Worm (Caenorhabditis elegans) whole organism, mixed stage, embryonic: ENCODE measurements around the gene ZC168.2.
A peak's percentile ranks its signal among the peaks of the same experiment; 100 is the strongest.

Experiments
- M03D4.4 ChIP-seq: sonication (generic microtip); optimal IDR thresholded peaks from 2 replicates; lab custom pipeline; 2017; ENCODE audit warnings: mild to moderate bottlenecking, missing genetic modification characterization, missing compliant biosample characterization
- bed-3 ChIP-seq: fragments of 200-800 bp; sonication (Bioruptor generic); optimal IDR thresholded peaks from 3 replicates; lab custom pipeline; 2018; ENCODE audit warnings: mild to moderate bottlenecking, missing genetic modification characterization, moderate library complexity, missing compliant biosample characterization
- blmp-1 ChIP-seq: fragments of 150-350 bp; optimal IDR thresholded peaks from 2 replicates; lab custom pipeline; 2014; ENCODE audit warnings: missing biosample characterization, missing genetic modification characterization
- ceh-39 ChIP-seq: fragments of 150-350 bp; optimal IDR thresholded peaks from 2 replicates; lab custom pipeline; 2014; ENCODE audit warnings: missing biosample characterization, missing genetic modification characterization
- ceh-83 ChIP-seq: fragments of 200-800 bp; sonication (Bioruptor generic); optimal IDR thresholded peaks from 2 replicates; lab custom pipeline; 2018; ENCODE audit warnings: mild to moderate bottlenecking, missing genetic modification characterization, missing compliant biosample characterization
- ces-1 ChIP-seq: fragments of 150-350 bp; optimal IDR thresholded peaks from 2 replicates; lab custom pipeline; 2014; ENCODE audit warnings: missing biosample characterization, missing genetic modification reagents, missing genetic modification characterization
- elt-3 ChIP-seq: fragments of 150-350 bp; optimal IDR thresholded peaks from 2 replicates; lab custom pipeline; 2014; ENCODE audit warnings: missing biosample characterization, missing genetic modification characterization
- flh-1 ChIP-seq: fragments of 200-800 bp; sonication (Bioruptor generic); optimal IDR thresholded peaks from 2 replicates; lab custom pipeline; 2018; ENCODE audit warnings: mild to moderate bottlenecking, missing genetic modification characterization, moderate library complexity, missing compliant biosample characterization
- ham-2 ChIP-seq: fragments of 200-800 bp; sonication (Bioruptor generic); optimal IDR thresholded peaks from 2 replicates; lab custom pipeline; 2018; ENCODE audit warnings: mild to moderate bottlenecking, missing genetic modification characterization, missing compliant biosample characterization
- hlh-1 ChIP-seq: fragments of 150-350 bp; optimal IDR thresholded peaks from 2 replicates; lab custom pipeline; 2014; ENCODE audit warnings: missing biosample characterization, missing genetic modification reagents, missing genetic modification characterization
- lin-13 ChIP-seq: fragments of 150-350 bp; optimal IDR thresholded peaks from 2 replicates; lab custom pipeline; 2014; ENCODE audit warnings: missing biosample characterization, missing genetic modification characterization
- lin-32 ChIP-seq: fragments of 200-800 bp; sonication (Bioruptor generic); optimal IDR thresholded peaks from 2 replicates; lab custom pipeline; 2018; ENCODE audit warnings: mild to moderate bottlenecking, missing genetic modification characterization, missing compliant biosample characterization
- lsy-2 ChIP-seq: fragments of 150-350 bp; optimal IDR thresholded peaks from 2 replicates; lab custom pipeline; 2014; ENCODE audit warnings: missing biosample characterization, missing genetic modification characterization
- mab-5 ChIP-seq: fragments of 150-350 bp; optimal IDR thresholded peaks from 2 replicates; lab custom pipeline; 2014; ENCODE audit warnings: missing biosample characterization, missing genetic modification characterization
- mep-1 ChIP-seq: fragments of 150-350 bp; optimal IDR thresholded peaks from 2 replicates; lab custom pipeline; 2017; ENCODE audit warnings: missing biosample characterization, missing genetic modification reagents, missing genetic modification characterization, inconsistent platforms
- mls-2 ChIP-seq: sonication (generic microtip); optimal IDR thresholded peaks from 2 replicates; lab custom pipeline; 2016; ENCODE audit warnings: mild to moderate bottlenecking, missing genetic modification characterization, moderate library complexity, missing compliant biosample characterization
- nhr-12 ChIP-seq: fragments of 150-350 bp; optimal IDR thresholded peaks from 2 replicates; lab custom pipeline; 2014; ENCODE audit warnings: missing biosample characterization, missing genetic modification characterization
- nhr-2 ChIP-seq: fragments of 150-350 bp; optimal IDR thresholded peaks from 2 replicates; lab custom pipeline; 2014; ENCODE audit warnings: missing biosample characterization, missing genetic modification characterization
- nhr-237 ChIP-seq: fragments of 150-350 bp; optimal IDR thresholded peaks from 2 replicates; lab custom pipeline; 2014; ENCODE audit warnings: missing biosample characterization, missing genetic modification characterization
- nhr-28 ChIP-seq: fragments of 150-350 bp; optimal IDR thresholded peaks from 2 replicates; lab custom pipeline; 2014; ENCODE audit warnings: missing biosample characterization, missing genetic modification characterization
- sem-2 ChIP-seq: fragments of 200-800 bp; sonication (Bioruptor generic); optimal IDR thresholded peaks from 2 replicates; lab custom pipeline; 2018; ENCODE audit warnings: mild to moderate bottlenecking, missing genetic modification characterization, missing compliant biosample characterization
- snpc-4 ChIP-seq: fragments of 150-350 bp; optimal IDR thresholded peaks from 2 replicates; lab custom pipeline; 2014; ENCODE audit warnings: missing biosample characterization, missing genetic modification characterization
- sptf-1 ChIP-seq: sonication (generic microtip); optimal IDR thresholded peaks from 2 replicates; lab custom pipeline; 2017; ENCODE audit warnings: mild to moderate bottlenecking, missing genetic modification characterization, moderate library complexity, missing compliant biosample characterization
- tbx-8 ChIP-seq: fragments of 200-800 bp; sonication (Bioruptor generic); optimal IDR thresholded peaks from 2 replicates; lab custom pipeline; 2018; ENCODE audit warnings: mild to moderate bottlenecking, missing genetic modification characterization, moderate library complexity, missing compliant biosample characterization
- unc-120 ChIP-seq: sonication (generic microtip); optimal IDR thresholded peaks from 2 replicates; lab custom pipeline; 2017; ENCODE audit warnings: missing genetic modification characterization, missing compliant biosample characterization; ENCODE audit not compliant: poor library complexity, severe bottlenecking
- unc-62 ChIP-seq: fragments of 150-350 bp; optimal IDR thresholded peaks from 2 replicates; lab custom pipeline; 2014; ENCODE audit warnings: missing biosample characterization, missing genetic modification reagents, missing genetic modification characterization
- zip-8 ChIP-seq: fragments of 150-350 bp; optimal IDR thresholded peaks from 2 replicates; lab custom pipeline; 2014; ENCODE audit warnings: missing biosample characterization, missing genetic modification characterization
- ztf-11 ChIP-seq: fragments of 150-350 bp; optimal IDR thresholded peaks from 2 replicates; lab custom pipeline; 2014; ENCODE audit warnings: missing biosample characterization, missing genetic modification characterization

Gene ZC168.2

ce11 chrIV:10771296-10771695 is 43.5 kb downstream of the ZC168.2 start:
- TF ChIP-seq ceh-83 (GFP tag; lab: Kevin White, UChicago) (no peak), mep-1 (tag; lab: Kevin White, UChicago) (no peak), mls-2 (tag; lab: Kevin White, UChicago) (no peak), M03D4.4 (tag; lab: Kevin White, UChicago) (no peak), mab-5 (tag; lab: Kevin White, UChicago) (no peak), unc-120 (tag; lab: Kevin White, UChicago) (no peak), ham-2 (GFP tag; lab: Kevin White, UChicago) (no peak), elt-3 (tag; lab: Kevin White, UChicago) (no peak), tbx-8 (GFP tag; lab: Kevin White, UChicago) (no peak), sptf-1 (tag; lab: Kevin White, UChicago) (no peak), lin-32 (no peak), flh-1 (no peak), snpc-4 (tag; lab: Kevin White, UChicago) (no peak), lin-13 (no peak), ztf-11 (tag; lab: Kevin White, UChicago) (no peak), sem-2 (GFP tag; lab: Kevin White, UChicago) (no peak), ces-1 (GFP tag; lab: Kevin White, UChicago) (no peak), lsy-2 (tag; lab: Kevin White, UChicago) (no peak)
- TF ChIP-seq, all 35 proteins: peak for 0

DNA sequence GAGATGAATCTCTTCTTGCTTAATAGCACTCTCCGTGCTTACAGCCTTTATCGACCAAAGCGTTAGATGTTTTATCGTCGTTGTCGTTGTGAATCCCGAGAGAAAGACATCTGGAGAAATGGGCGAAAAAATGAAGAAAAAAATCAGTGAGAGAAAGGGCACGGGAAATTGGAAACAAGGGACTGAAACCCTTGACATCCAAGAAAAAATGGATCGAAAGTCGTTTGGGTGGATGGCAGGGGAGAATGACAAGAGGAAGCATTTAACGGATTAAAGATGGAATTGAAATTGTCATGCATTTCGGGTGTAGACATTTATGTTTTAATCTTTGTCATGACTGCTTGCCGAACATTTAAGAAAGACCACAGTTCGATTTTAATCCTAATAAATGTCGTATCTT is 46.0 kb downstream of the ZC168.2 start, which contains the start of gene inpp-1:
Gene inpp-1, minus strand, starts transcription at position 101 of the 400 bp plus-strand sequence.
- TF ChIP-seq ztf-11 (tag; lab: Kevin White, UChicago): no peak
- TF ChIP-seq nhr-28 (tag; lab: Kevin White, UChicago): no peak
- TF ChIP-seq ceh-39 (tag; lab: Kevin White, UChicago): no peak
- TF ChIP-seq, all 35 proteins: peak for 0

DNA sequence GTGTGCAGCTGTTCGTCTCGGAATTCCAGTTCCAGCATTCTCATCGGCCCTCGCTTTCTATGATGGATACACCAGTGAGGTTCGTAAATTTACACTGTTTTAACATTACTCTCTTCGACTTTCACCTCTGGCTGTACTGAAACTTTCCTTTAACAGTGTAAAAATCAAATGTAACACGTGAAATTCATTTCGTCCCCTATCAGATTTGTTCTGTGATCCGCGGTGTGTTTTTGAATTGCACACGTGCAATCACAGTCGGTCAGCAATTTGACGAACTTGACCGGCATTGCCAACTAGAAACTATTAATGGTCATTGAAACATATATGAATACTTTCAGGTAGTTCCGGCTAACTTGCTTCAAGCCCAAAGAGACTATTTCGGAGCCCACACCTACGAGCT is 49.2 kb downstream of the ZC168.2 start:
- no peak for TF ChIP-seq lsy-2 (tag; lab: Kevin White, UChicago)
- no peak for TF ChIP-seq hlh-1
- TF ChIP-seq nhr-2 (tag; lab: Kevin White, UChicago): no peak
- TF ChIP-seq lin-32: no peak
- TF ChIP-seq blmp-1: no peak
- no peak for TF ChIP-seq flh-1
- no peak for TF ChIP-seq sem-2 (GFP tag; lab: Kevin White, UChicago)

DNA sequence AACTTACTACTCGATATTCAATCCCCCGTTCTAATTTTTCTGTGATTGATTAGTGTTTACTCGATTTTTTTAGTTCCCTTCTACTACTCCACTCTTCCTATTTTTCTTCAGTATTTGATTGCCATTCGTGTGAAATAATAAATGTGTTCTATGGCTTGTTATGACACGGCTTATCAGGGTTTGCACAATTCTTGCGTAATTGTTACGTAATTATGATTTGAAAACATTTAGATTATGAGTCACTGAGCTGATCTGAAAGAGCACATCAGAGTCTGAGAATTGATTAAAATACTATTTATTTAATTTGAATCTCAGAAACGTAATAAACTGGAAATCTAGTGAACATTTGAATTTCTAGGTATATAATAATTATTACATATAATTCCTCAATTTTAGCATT is 49.8 kb downstream of the ZC168.2 start:
- TF ChIP-seq nhr-12 (tag; lab: Kevin White, UChicago): no peak
- TF ChIP-seq zip-8: peak; percentile 99

DNA sequence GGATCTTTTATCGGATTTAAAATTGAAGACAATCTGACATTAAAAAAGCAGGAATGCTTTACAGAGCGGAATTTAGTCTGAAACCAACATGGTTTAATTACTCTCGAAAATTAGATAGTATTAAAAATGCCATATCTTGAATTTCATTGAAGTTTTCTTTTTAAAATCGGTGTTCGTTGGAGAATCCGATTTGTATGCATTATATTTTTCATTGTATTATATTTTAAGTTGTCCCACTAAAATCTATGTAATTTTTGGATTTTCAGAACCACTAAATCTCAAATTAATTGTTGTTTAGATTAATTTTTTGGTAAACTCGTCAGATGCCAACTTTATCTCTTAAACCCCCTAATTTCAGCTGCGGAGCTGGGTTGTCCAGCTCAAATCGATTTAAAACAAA is 50.7 kb downstream of the ZC168.2 start:
- TF ChIP-seq nhr-2 (tag; lab: Kevin White, UChicago) (no peak), nhr-237 (tag; lab: Kevin White, UChicago) (no peak), unc-62 (no peak), ztf-11 (tag; lab: Kevin White, UChicago) (no peak), ceh-39 (tag; lab: Kevin White, UChicago) (no peak), bed-3 (no peak), nhr-28 (tag; lab: Kevin White, UChicago) (no peak)
